Worm (Caenorhabditis elegans) whole organism, midembryonic: ENCODE data around the gene R05G6.4.

Experiments used
- T22C8.4 ChIP-seq: fragments of 200-800 bp; sonication (Bioruptor generic); IDR thresholded peaks from 2 replicates; pipeline ENCODE4 v1.3.6; 2022; ENCODE audit warnings: missing genetic modification characterization, missing compliant biosample characterization
- cog-1 ChIP-seq: sonication (generic microtip); optimal IDR thresholded peaks from 2 replicates; lab custom pipeline; 2016; ENCODE audit warnings: missing genetic modification characterization, missing compliant biosample characterization
- flt-1 ChIP-seq: fragments of 200-800 bp; sonication (Bioruptor generic); IDR thresholded peaks from 2 replicates; pipeline ENCODE4 v1.3.6; 2022; ENCODE audit warnings: missing genetic modification characterization, missing compliant biosample characterization
- klf-2 ChIP-seq: fragments of 200-800 bp; sonication (Bioruptor generic); conservative IDR thresholded peaks from 2 replicates; pipeline ENCODE4 v1.3.6; 2022; ENCODE audit warnings: missing genetic modification reagents, missing genetic modification characterization, missing compliant biosample characterization
- med-1 ChIP-seq: sonication (generic microtip); optimal IDR thresholded peaks from 2 replicates; lab custom pipeline; 2017; ENCODE audit warnings: missing genetic modification characterization, mild to moderate bottlenecking, missing compliant biosample characterization, antibody characterized with exemption, missing genetic modification reagents; ENCODE audit not compliant: insufficient read depth
- ref-1 ChIP-seq: fragments of 200-800 bp; sonication (Bioruptor generic); conservative IDR thresholded peaks from 2 replicates; pipeline ENCODE4 v1.3.6; 2022; ENCODE audit warnings: missing genetic modification reagents, missing genetic modification characterization, missing compliant biosample characterization
- tab-1 ChIP-seq: fragments of 200-800 bp; sonication (Bioruptor generic); IDR thresholded peaks from 2 replicates; pipeline ENCODE4 v1.3.6; 2022; ENCODE audit warnings: missing genetic modification characterization, missing compliant biosample characterization
- ztf-23 ChIP-seq: fragments of 200-800 bp; sonication (Bioruptor generic); IDR thresholded peaks from 2 replicates; pipeline ENCODE4 v1.3.6; 2022; ENCODE audit warnings: missing genetic modification reagents, missing genetic modification characterization, missing compliant biosample characterization
- ztf-29 ChIP-seq: fragments of 200-800 bp; sonication (Bioruptor generic); IDR thresholded peaks from 2 replicates; pipeline ENCODE4 v1.3.6; 2022; ENCODE audit warnings: missing genetic modification reagents, missing genetic modification characterization, missing compliant biosample characterization

Gene R05G6.4

DNA sequence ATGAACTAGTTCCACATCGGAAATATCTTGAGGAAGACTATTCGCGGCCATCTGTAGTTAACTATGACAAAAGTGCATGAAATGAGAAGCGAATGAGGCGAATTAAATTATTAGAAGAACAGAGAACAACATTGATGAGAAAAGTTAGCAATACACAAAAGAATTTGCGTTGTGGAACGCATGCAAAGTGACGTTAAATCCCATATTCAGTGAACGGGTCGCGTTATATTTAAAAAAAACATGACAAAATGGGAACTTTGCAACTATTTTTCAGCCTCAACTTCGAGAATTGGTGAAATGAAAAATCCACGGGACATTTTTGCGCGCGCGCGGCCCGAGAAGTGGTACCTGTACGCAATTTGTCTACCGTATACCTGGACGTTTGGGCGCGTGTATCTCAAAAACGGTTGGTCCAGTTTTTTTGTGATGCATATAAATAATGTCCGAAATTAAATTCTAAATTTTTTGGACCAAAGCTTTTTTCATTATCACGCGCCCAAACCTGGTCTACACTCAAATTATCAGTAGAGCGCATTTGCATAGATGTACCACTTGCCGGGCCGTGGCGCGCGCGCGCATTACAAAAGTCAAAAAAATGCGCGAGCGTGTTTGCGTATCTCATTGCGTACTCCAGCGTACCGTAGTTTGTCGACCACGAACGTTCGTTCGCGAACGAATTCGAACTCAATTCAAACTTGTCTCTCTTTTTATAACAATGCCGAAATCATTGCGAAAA is 35.0 kb downstream of the R05G6.4 start, which contains the start of the genes cdd-2 and oef-1:
Gene cdd-2 (minus strand): TSS at position 51 of the 736 bp plus-strand sequence.
Gene oef-1 (plus strand): TSS at position 575 of the 736 bp plus-strand sequence.
- no peak for TF ChIP-seq flt-1 (GFP tag; lab: Robert Waterston, UW)
- no peak for TF ChIP-seq cog-1 (tag; lab: Kevin White, UChicago)
- TF ChIP-seq T22C8.4 (GFP tag; lab: Robert Waterston, UW), result no peak
- TF ChIP-seq med-1, result no peak
- TF ChIP-seq ztf-29, result no peak
- no peak for TF ChIP-seq tab-1
- no peak for TF ChIP-seq ztf-23
- TF ChIP-seq klf-2, result no peak

DNA sequence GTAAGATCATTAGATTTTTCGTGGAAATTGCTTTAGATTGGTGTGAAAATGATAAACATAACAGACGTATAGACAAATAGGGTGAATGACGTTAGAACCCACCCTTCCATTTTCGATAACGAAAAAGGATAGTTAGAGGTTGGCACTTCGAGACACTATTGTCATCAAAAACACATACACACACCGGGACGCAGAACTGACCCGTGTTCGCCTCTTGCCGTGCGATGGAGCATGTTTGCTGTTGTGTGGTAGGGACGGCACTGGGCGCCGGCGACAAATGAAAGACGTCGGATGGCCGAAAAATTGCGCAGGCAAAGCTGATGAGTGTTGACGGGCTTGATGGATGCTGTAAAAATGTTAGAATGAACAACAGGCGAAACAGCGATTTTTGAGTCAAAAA is 36.8 kb downstream of the R05G6.4 start:
- TF ChIP-seq tab-1 (no peak), klf-2 (no peak), cog-1 (tag; lab: Kevin White, UChicago) (no peak), flt-1 (GFP tag; lab: Robert Waterston, UW) (no peak), ztf-23 (no peak), T22C8.4 (GFP tag; lab: Robert Waterston, UW) (no peak), ztf-29 (no peak), ref-1 (no peak), med-1 (no peak)

DNA sequence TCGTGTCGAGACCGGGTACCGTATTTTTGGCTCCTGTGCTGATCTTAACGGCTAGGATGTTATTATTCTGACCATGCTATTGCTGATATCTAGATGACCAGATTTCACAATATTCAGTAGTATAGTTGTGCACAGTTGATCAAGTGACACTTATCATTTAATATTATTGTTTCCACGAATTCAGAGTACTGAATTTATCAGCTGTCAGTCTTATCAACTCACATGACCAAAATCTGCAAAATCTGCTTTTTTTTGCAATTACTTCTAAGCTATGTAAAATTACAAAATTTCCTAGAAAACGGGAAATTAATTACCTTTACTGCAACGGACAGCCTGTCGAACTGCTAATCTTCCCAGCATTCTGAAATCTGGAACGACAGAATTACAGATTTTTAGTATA is 37.4 kb downstream of the R05G6.4 start, which contains the start of gene pam-1:
Gene pam-1 (minus strand): TSS at position 368 of the 400 bp plus-strand sequence.
- TF ChIP-seq tab-1, result no peak
- TF ChIP-seq flt-1 (GFP tag; lab: Robert Waterston, UW), result no peak
- TF ChIP-seq ref-1, result no peak
- no peak for TF ChIP-seq klf-2
- TF ChIP-seq ztf-29, result no peak
- TF ChIP-seq cog-1 (tag; lab: Kevin White, UChicago), result no peak
- no peak for TF ChIP-seq ztf-23
- TF ChIP-seq med-1, result no peak
- no peak for TF ChIP-seq T22C8.4 (GFP tag; lab: Robert Waterston, UW)

DNA sequence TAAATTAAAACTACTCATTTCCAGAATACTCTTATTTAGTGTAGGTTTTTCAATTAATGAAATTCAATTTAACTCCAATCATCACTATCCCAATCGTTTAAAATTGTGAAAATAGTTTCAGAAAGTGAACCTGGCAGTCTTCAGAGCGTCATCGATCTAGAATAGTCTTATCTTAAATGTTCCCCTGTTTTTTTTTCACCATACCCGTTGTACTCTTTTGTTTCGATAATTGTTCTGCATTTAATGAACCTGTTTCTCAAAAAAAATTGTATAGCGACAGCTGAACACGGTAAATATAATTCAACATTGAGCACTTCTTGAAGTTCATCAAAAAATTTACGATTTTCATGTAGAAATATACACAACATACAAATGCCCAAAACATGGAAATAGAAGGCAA is 38.2 kb downstream of the R05G6.4 start:
- no peak for TF ChIP-seq ztf-29
- TF ChIP-seq ztf-23, result no peak
- no peak for TF ChIP-seq cog-1 (tag; lab: Kevin White, UChicago)
- no peak for TF ChIP-seq tab-1

DNA sequence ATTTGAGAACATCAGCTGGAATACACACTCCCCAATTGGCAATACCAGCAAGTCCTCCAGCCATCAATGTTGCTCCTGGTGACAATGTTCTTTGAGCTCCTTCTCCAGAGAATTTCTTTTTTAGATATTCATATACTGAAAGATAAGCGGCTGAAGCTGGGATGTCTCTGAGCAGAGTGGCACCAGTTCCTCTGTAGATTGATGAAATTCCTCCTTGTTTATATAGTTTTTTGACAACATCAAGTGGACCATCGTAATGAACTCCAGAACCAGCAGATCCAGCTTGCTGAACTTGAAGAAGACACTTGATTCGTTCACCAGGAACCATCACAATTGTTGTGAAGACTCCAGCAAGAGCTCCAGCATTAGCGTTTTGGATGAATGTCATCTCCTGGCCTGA is 39.1 kb downstream of the R05G6.4 start:
- TF ChIP-seq ztf-29 (no peak), med-1 (no peak), cog-1 (tag; lab: Kevin White, UChicago) (no peak), klf-2 (no peak), ztf-23 (no peak)

DNA sequence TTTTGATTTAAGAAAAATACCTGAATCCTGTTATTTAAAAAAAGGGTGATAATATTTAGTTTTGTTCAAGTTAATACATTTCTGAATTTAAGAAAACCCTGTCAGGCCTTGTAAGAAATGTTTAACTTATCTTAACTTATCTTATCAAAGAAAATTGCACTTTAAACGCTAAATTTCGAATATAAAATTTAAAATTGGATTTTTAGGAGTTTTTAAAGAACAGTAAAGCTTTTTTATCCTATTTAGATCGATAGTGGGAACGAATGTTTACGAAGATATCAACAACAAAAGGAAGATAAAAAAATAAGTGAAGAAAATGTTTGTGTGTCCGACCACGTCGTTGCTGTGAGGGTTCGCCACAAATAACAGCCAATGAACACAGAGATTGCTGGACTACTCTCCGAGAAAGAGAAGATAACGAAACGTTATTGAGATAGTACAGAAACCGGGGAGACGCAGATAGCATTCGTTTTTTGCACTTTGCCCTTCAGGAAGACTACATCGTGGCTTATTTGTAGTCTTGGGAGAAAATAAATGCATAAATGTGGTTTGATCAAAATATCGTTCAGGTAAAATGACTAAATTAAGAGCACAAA is 40.0 kb downstream of the R05G6.4 start, which contains the start of gene dif-1:
Gene dif-1 (minus strand): TSS at position 51 of the 596 bp plus-strand sequence.
- TF ChIP-seq T22C8.4 (GFP tag; lab: Robert Waterston, UW) (no peak), flt-1 (GFP tag; lab: Robert Waterston, UW) (no peak), tab-1 (no peak), ref-1 (no peak), cog-1 (tag; lab: Kevin White, UChicago) (no peak), ztf-23 (no peak), ztf-29 (no peak), med-1 (no peak), klf-2 (no peak)

DNA sequence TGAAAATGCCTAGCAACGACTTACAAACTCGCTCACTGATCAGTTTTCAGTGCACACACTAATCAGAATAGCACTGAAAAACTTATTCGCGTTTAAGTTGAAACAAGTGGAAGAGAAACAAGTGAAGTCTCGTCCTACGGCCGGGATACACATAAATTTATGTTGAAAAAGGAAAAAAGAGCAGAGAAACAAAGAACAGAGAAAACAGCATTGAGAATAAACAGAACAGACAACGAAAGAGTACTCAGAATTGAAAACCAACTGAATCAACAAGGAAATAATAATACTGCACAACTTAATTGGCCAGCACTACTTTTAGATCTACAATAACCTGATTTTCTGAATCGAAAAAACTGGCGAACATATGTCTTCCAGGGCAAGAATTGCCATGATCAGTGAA is 41.3 kb downstream of the R05G6.4 start, which contains the start of gene F49E8.6:
Gene F49E8.6 (minus strand): TSS at position 317 of the 400 bp plus-strand sequence.
- TF ChIP-seq ztf-29, result no peak
- no peak for TF ChIP-seq T22C8.4 (GFP tag; lab: Robert Waterston, UW)
- TF ChIP-seq cog-1 (tag; lab: Kevin White, UChicago), result no peak
- no peak for TF ChIP-seq klf-2
- TF ChIP-seq flt-1 (GFP tag; lab: Robert Waterston, UW), result no peak
- TF ChIP-seq ref-1, result no peak
- no peak for TF ChIP-seq tab-1
- TF ChIP-seq ztf-23, result no peak
- no peak for TF ChIP-seq med-1

DNA sequence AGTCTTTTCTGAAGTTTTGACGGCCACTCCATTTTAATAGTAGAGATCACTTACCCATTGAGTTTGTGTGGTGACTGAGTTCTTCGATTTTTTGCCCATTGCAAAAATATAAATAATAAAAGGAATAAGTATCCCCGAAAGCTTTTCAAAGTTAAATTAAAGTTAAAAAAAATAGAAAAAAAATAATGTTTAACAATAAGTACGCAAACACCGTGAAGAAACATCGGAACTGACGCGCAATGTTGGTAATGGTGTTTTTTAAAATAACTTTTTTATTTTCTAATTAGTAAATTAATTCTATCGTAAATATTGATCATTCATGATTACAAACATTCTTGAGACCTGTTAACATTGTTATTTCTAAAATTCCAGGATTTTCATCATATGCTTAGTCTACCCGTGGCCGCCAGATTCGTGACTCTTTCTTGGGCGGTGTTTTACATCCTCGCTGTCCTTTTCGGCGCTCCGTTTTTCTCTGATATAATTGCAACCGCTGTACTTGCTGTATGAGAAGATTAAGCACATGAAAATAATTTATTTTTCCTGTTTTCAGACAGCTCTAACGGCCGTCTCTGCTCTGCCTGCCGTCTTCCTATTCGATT is 43.3 kb downstream of the R05G6.4 start, which contains the start of the genes F49E8.7, F49E8.8 and nprl-2:
Gene F49E8.7 (minus strand): TSS at position 101 of the 602 bp plus-strand sequence.
Gene F49E8.8 (plus strand): TSS at position 373 of the 602 bp plus-strand sequence.
Gene nprl-2 (plus strand): TSS at position 552 of the 602 bp plus-strand sequence.
- TF ChIP-seq flt-1 (GFP tag; lab: Robert Waterston, UW) (no peak), tab-1 (no peak), klf-2 (no peak), ztf-23 (no peak), ref-1 (no peak), cog-1 (tag; lab: Kevin White, UChicago) (no peak), med-1 (no peak), ztf-29 (no peak), T22C8.4 (GFP tag; lab: Robert Waterston, UW) (no peak)

DNA sequence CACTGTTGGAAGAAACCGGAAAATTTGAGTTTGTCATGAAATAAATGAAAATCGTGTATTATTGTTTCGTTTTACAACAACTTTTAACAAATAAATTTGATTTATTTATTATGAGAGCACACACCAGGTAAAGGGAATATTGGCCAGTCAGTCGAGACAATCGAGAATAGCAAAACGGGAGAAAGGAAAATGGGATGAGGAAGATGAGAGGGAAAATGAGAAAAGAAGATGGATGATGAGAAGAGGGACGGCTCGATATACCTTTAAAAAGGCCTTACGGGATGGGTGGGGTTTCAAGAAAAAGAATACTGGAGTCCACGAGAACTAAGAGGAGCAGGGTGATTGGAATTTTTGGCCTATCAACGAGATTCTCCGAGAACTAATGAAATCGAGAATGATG is 45.6 kb downstream of the R05G6.4 start:
- TF ChIP-seq ztf-23 (no peak), cog-1 (tag; lab: Kevin White, UChicago) (no peak), klf-2 (no peak), flt-1 (GFP tag; lab: Robert Waterston, UW) (no peak), ztf-29 (no peak)

DNA sequence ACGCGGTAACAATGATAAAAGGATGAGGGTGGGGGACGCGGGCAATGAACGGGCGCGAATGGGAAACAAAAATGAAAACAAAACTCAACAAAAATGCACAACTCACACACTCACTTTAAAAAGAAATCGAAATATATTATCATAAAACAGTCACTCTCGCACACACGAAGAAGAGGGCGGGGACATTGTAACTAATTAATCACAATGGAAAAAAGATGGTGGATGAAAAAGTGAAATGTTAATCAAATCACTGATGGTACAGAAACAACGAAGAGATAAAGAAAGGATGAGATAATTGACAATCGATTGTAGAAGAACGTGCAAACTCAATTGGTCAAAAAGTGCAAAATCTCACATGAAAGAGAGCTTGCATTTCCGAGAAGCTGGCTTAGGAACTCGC is 46.2 kb downstream of the R05G6.4 start:
- TF ChIP-seq ztf-29 (no peak), tab-1 (no peak), klf-2 (no peak), T22C8.4 (GFP tag; lab: Robert Waterston, UW) (no peak), ztf-23 (no peak), cog-1 (tag; lab: Kevin White, UChicago) (no peak)
